Fruit fly (Drosophila melanogaster): ENCODE results near the gene Naglu.

DNA sequence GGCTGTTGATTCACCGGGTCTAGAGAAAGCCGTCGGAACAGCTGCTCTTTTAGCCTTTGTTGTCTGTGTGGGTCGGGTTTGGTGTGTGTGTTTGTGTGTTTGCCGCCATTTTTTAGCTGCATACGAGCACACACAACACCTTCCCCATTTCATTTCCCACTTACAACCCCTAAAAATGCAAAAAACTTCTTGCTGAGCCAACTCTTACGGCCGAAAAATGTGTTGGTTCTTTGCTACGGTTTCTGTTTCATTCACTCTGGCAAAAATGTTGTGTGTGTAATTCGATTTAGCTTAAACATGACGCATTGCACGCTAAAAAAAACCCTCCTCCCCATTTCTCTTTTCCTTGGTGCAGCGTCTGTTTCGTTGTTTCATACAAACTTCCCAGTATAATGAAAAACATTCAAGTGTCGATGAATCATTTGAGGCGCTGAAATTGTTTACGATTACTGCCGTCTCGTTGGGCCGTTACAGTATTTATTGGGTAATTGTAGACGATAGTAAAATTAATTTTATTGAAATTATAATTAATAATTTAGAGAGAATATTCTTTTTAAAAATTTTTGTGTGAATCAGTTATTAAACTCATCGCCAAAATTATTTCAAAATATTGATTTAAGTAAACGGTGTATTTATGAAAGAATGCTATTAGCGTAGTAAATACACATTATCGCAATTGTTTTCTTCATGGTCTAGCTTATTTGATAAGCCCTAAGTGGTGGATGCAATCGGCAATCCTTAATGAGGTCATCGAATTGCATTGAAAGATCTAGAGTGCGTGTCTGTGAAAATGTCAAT lies 14.5 kb upstream of the Naglu start:
- no peak for TF ChIP-seq Sin3A (optimal IDR thresholded peaks at IDR 0.05)
- no peak for TF ChIP-seq h (optimal IDR thresholded peaks at IDR 0.05)

Measured in Kc167 (cell line).